Fruit fly (Drosophila melanogaster): ENCODE data around the gene rdgB.

- no peak for TF ChIP-seq CG8478 (optimal IDR thresholded peaks at IDR 0.05)
- no peak for TF ChIP-seq usp (GFP tag; optimal IDR thresholded peaks at IDR 0.05)
- no peak for TF ChIP-seq Dll (optimal IDR thresholded peaks at IDR 0.05)
- TF ChIP-seq psq (optimal IDR thresholded peaks at IDR 0.05), result no peak
- TF ChIP-seq EcR (GFP tag; optimal IDR thresholded peaks at IDR 0.05), result no peak
Observed at dm6 chrX:13766495-13766894, 3.9 kb downstream of the rdgB start.

Measured in whole organism.